Worm (Caenorhabditis elegans) whole organism, L4 larva: Measurements from ENCODE around the gene hlh-27.

Experiments
- F26F4.8 ChIP-seq: fragments of 200-800 bp; sonication (Bioruptor generic); conservative IDR thresholded peaks from 2 replicates; pipeline ENCODE4 v1.3.6; 2022; ENCODE audit warnings: missing genetic modification characterization, missing compliant biosample characterization
- ama-1 ChIP-seq: fragments of 150-350 bp; optimal IDR thresholded peaks from 2 replicates; lab custom pipeline; 2014; ENCODE audit warnings: inconsistent platforms, mixed read lengths
- cey-2 ChIP-seq: sonication (generic microtip); optimal IDR thresholded peaks from 3 replicates; lab custom pipeline; 2017; ENCODE audit warnings: missing genetic modification characterization, mild to moderate bottlenecking, missing compliant biosample characterization, antibody characterized with exemption, borderline replicate concordance; ENCODE audit not compliant: insufficient read depth
- mdl-1 ChIP-seq, 2 experiments: fragments of 150-350 bp in 1 of 2; sonication (generic microtip) in 1 of 2; optimal IDR thresholded peaks; 2 replicates each; lab custom pipeline; 2014 to 2017; ENCODE audit warnings: missing biosample characterization in 2 of 2, missing genetic modification characterization in 2 of 2
- mes-2 ChIP-seq: sonication (generic microtip); optimal IDR thresholded peaks from 2 replicates; lab custom pipeline; 2016; ENCODE audit warnings: missing genotype, mild to moderate bottlenecking, missing genetic modification characterization, missing compliant biosample characterization; ENCODE audit not compliant: poor library complexity, severe bottlenecking
- nhr-76 ChIP-seq: fragments of 150-350 bp; optimal IDR thresholded peaks from 2 replicates; lab custom pipeline; 2014; ENCODE audit warnings: missing biosample characterization, missing genetic modification characterization
- unc-39 ChIP-seq: sonication (generic microtip); optimal IDR thresholded peaks from 2 replicates; lab custom pipeline; 2017; ENCODE audit warnings: missing biosample characterization, missing genetic modification characterization

DNA sequence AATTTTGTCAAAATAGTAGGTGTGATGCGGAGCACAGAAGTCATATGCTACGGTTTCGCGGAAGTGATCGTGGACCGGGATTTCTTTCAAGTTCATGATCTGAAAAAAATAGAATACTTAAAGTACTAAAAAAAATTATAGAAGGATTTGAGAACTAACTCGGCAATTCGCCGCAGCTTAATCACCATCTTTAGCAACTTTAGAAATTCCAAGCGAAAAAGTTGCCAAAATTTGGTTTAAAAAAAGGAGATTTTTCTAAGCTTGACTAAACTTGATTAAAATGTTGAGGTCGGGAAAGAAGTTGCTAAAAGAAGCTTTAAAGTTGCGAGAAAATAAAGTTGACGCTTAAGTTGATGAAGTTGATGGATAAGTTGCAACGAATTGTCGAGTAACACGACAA lies 22.4 kb downstream of the hlh-27 start, which contains the start of gene ZK177.9:
- no peak for TF ChIP-seq cey-2 (tag; lab: Kevin White, UChicago)
- TF ChIP-seq ama-1 (lab: Kevin White, UChicago): no peak
- no peak for TF ChIP-seq nhr-76 (tag; lab: Kevin White, UChicago)
- TF ChIP-seq mes-2 (tag; lab: Kevin White, UChicago): no peak
- no peak for TF ChIP-seq F26F4.8 (GFP tag; lab: Robert Waterston, UW)
- TF ChIP-seq mdl-1 (tag; optimal IDR thresholded peaks at IDR 0.05; lab: Kevin White, UChicago): no peak
- no peak for TF ChIP-seq unc-39 (tag; lab: Kevin White, UChicago)
